Worm (Caenorhabditis elegans): ENCODE measurements around the gene C04E6.8.

The C04E6.8 gene

ce11 chrV:5883735-5884134, at the start of gene C04E6.8:
Gene C04E6.8, minus strand, starts transcription at chrV:5883835.
- TF ChIP-seq ceh-24 (tag; optimal IDR thresholded peaks at IDR 0.05) (no peak), pha-2 (tag; optimal IDR thresholded peaks at IDR 0.05) (no peak), hlh-13 (GFP tag; optimal IDR thresholded peaks at IDR 0.05) (no peak)

- peak; percentile 55 for TF ChIP-seq elt-2 (tag; optimal IDR thresholded peaks at IDR 0.05)
- TF ChIP-seq ceh-45 (GFP tag; IDR thresholded peaks at IDR 0.05): no peak
Observed at ce11 chrV:5930588-5930987, 47.0 kb upstream of the C04E6.8 start, which contains the start of gene galt-1. Gene galt-1, plus strand, starts transcription at chrV:5930905.

ce11 chrV:5928006-5928405, 44.4 kb upstream of the C04E6.8 start:
- no peak for TF ChIP-seq ets-4 (tag; optimal IDR thresholded peaks at IDR 0.05)
- no peak for TF ChIP-seq npax-4 (tag; optimal IDR thresholded peaks at IDR 0.05)
- no peak for TF ChIP-seq unc-3 (GFP tag; conservative IDR thresholded peaks at IDR 0.05)
- TF ChIP-seq unc-3 (tag; optimal IDR thresholded peaks at IDR 0.05): no peak
- TF ChIP-seq fkh-10 (GFP tag; optimal IDR thresholded peaks at IDR 0.05): no peak
- TF ChIP-seq ceh-18 (tag; optimal IDR thresholded peaks at IDR 0.05): no peak
- TF ChIP-seq unc-55 (GFP tag; optimal IDR thresholded peaks at IDR 0.05): no peak
- TF ChIP-seq lin-11 (tag; optimal IDR thresholded peaks at IDR 0.05): no peak
- no peak for TF ChIP-seq ceh-48 (tag; optimal IDR thresholded peaks at IDR 0.05)
- TF ChIP-seq pax-1 (tag; optimal IDR thresholded peaks at IDR 0.05): no peak
- TF ChIP-seq ceh-31 (tag; optimal IDR thresholded peaks at IDR 0.05): no peak
- TF ChIP-seq lim-6 (tag; optimal IDR thresholded peaks at IDR 0.05): no peak

- no peak for TF ChIP-seq ceh-48 (tag; optimal IDR thresholded peaks at IDR 0.05)
- no peak for TF ChIP-seq fax-1 (tag; optimal IDR thresholded peaks at IDR 0.05)
- no peak for TF ChIP-seq Y22D7AL.16 (tag; optimal IDR thresholded peaks at IDR 0.05)
Observed at ce11 chrV:5927347-5927746, 43.7 kb upstream of the C04E6.8 start, which contains the start of gene srsx-17. Gene srsx-17, plus strand, starts transcription at chrV:5927647.

ce11 chrV:5922236-5922635, 38.6 kb upstream of the C04E6.8 start, which contains the start of gene srsx-18:
Gene srsx-18, plus strand, starts transcription at chrV:5922536.
- TF ChIP-seq ceh-48 (tag; optimal IDR thresholded peaks at IDR 0.05) (no peak), ceh-30 (tag; optimal IDR thresholded peaks at IDR 0.05) (no peak), pag-3 (tag; optimal IDR thresholded peaks at IDR 0.05; ENCODE audit: borderline replicate concordance) (no peak), ttx-3 (tag; optimal IDR thresholded peaks at IDR 0.05) (no peak), ceh-18 (tag; optimal IDR thresholded peaks at IDR 0.05) (no peak), ceh-9 (tag; optimal IDR thresholded peaks at IDR 0.05) (no peak), sdc-2 (tag; optimal IDR thresholded peaks at IDR 0.05) (no peak), Y22D7AL.16 (tag; optimal IDR thresholded peaks at IDR 0.05) (no peak), tbx-7 (tag; optimal IDR thresholded peaks at IDR 0.05) (no peak), pha-2 (tag; optimal IDR thresholded peaks at IDR 0.05) (no peak), gmeb-2 (tag; optimal IDR thresholded peaks at IDR 0.05) (no peak), mec-3 (tag; optimal IDR thresholded peaks at IDR 0.05; ENCODE audit: borderline replicate concordance) (no peak), ceh-6 (GFP tag; optimal IDR thresholded peaks at IDR 0.05) (no peak), pax-1 (tag; optimal IDR thresholded peaks at IDR 0.05) (no peak)

- TF ChIP-seq rnt-1 (tag; optimal IDR thresholded peaks at IDR 0.05): no peak
- no peak for TF ChIP-seq unc-42 (tag; optimal IDR thresholded peaks at IDR 0.05)
- no peak for TF ChIP-seq ztf-16 (tag; optimal IDR thresholded peaks at IDR 0.05)
- TF ChIP-seq C38D4.7 (GFP tag; optimal IDR thresholded peaks at IDR 0.05): no peak
- TF ChIP-seq ceh-34 (tag; optimal IDR thresholded peaks at IDR 0.05): no peak
- TF ChIP-seq hlh-15 (tag; optimal IDR thresholded peaks at IDR 0.05): no peak
- TF ChIP-seq ceh-19 (GFP tag; optimal IDR thresholded peaks at IDR 0.05): no peak
- TF ChIP-seq unc-55 (GFP tag; optimal IDR thresholded peaks at IDR 0.05): no peak
- no peak for TF ChIP-seq sox-2 (GFP tag; IDR thresholded peaks at IDR 0.05)
- TF ChIP-seq zip-5 (tag; optimal IDR thresholded peaks at IDR 0.05): no peak
- TF ChIP-seq fkh-10 (GFP tag; optimal IDR thresholded peaks at IDR 0.05): no peak
- TF ChIP-seq ama-1 (optimal IDR thresholded peaks at IDR 0.05): no peak
Observed at ce11 chrV:5921761-5922160, 38.1 kb upstream of the C04E6.8 start.

Measured in whole organism, late embryonic.